Worm (Caenorhabditis elegans) whole organism, young adult: Measurements from ENCODE around the gene cima-1.

ENCODE experiments used
- F23B12.7 ChIP-seq: sonication (generic microtip); optimal IDR thresholded peaks from 2 replicates; lab custom pipeline; 2017; ENCODE audit warnings: missing genetic modification characterization, mild to moderate bottlenecking, missing compliant biosample characterization, antibody characterized with exemption, moderate library complexity; ENCODE audit not compliant: insufficient read depth
- ama-1 ChIP-seq, 3 experiments: fragments of 150-350 bp in 1 of 3; sonication (generic microtip) in 2 of 3; optimal IDR thresholded peaks; 2 replicates each; lab custom pipeline; 2014 to 2018; ENCODE audit warnings: missing biosample characterization in 2 of 3, missing genetic modification characterization in 2 of 3, missing genetic modification reagents in 2 of 3
- attf-5 ChIP-seq: fragments of 200-800 bp; sonication (Bioruptor generic); optimal IDR thresholded peaks from 2 replicates; lab custom pipeline; 2018; ENCODE audit warnings: mild to moderate bottlenecking, missing genetic modification characterization, missing compliant biosample characterization
- hlh-26 ChIP-seq: fragments of 200-800 bp; sonication (Bioruptor generic); conservative IDR thresholded peaks from 2 replicates; pipeline ENCODE4 v1.3.6; 2022; ENCODE audit warnings: missing genetic modification reagents, missing genetic modification characterization, missing compliant biosample characterization
- nhr-179 ChIP-seq: sonication (generic microtip); optimal IDR thresholded peaks from 2 replicates; lab custom pipeline; 2016; ENCODE audit warnings: mild to moderate bottlenecking, missing genetic modification characterization, missing compliant biosample characterization

- no peak for TF ChIP-seq hlh-26
- TF ChIP-seq F23B12.7 (tag; lab: Kevin White, UChicago): no peak
- no peak for TF ChIP-seq attf-5
- no peak for TF ChIP-seq nhr-179
- no peak for TF ChIP-seq ama-1 (optimal IDR thresholded peaks at IDR 0.05; lab: Kevin White, UChicago)
- no peak for TF ChIP-seq ama-1 (GFP tag; optimal IDR thresholded peaks at IDR 0.05; lab: Kevin White, UChicago)
These were observed 5.1 kb upstream of the cima-1 start, which contains the start of gene hmg-5 for ce11 chrIV:7646119-7646518.
